Worm (Caenorhabditis elegans) whole organism, L3 larva: ENCODE data around the gene R11F4.1.

Experiments used
- R02D3.7 ChIP-seq: fragments of 150-350 bp; optimal IDR thresholded peaks from 2 replicates; lab custom pipeline; 2014; ENCODE audit warnings: missing biosample characterization, missing genetic modification characterization
- ZK546.5 ChIP-seq: sonication (generic microtip); optimal IDR thresholded peaks from 2 replicates; lab custom pipeline; 2017; ENCODE audit warnings: missing biosample characterization, missing genetic modification characterization
- aly-2 ChIP-seq: fragments of 150-350 bp; optimal IDR thresholded peaks from 2 replicates; lab custom pipeline; 2014; ENCODE audit warnings: missing biosample characterization, missing genetic modification characterization
- ama-1 ChIP-seq: fragments of 150-350 bp; optimal IDR thresholded peaks from 2 replicates; lab custom pipeline; 2018
- ceh-16 ChIP-seq: sonication (generic microtip); optimal IDR thresholded peaks from 2 replicates; lab custom pipeline; 2017; ENCODE audit warnings: missing biosample characterization, missing genetic modification characterization
- ceh-28 ChIP-seq: fragments of 150-350 bp; optimal IDR thresholded peaks from 2 replicates; lab custom pipeline; 2014; ENCODE audit warnings: missing biosample characterization, missing genetic modification reagents, missing genetic modification characterization
- ceh-82 ChIP-seq: fragments of 150-350 bp; optimal IDR thresholded peaks from 2 replicates; lab custom pipeline; 2014; ENCODE audit warnings: missing biosample characterization, missing genetic modification characterization
- ceh-9 ChIP-seq: sonication (generic microtip); optimal IDR thresholded peaks from 2 replicates; lab custom pipeline; 2018; ENCODE audit warnings: missing biosample characterization, missing genetic modification characterization
- daf-12 ChIP-seq: fragments of 150-350 bp; optimal IDR thresholded peaks from 2 replicates; lab custom pipeline; 2014; ENCODE audit warnings: missing biosample characterization, missing genetic modification reagents, missing genetic modification characterization
- egl-27 ChIP-seq: sonication (generic microtip); optimal IDR thresholded peaks from 4 replicates; lab custom pipeline; 2017; ENCODE audit warnings: missing biosample characterization, missing genetic modification reagents, missing genetic modification characterization
- egl-5 ChIP-seq: fragments of 150-350 bp; optimal IDR thresholded peaks from 2 replicates; lab custom pipeline; 2017; ENCODE audit warnings: missing biosample characterization, missing genetic modification reagents, missing genetic modification characterization, inconsistent platforms
- elt-1 ChIP-seq: fragments of 150-350 bp; optimal IDR thresholded peaks from 2 replicates; lab custom pipeline; 2014; ENCODE audit warnings: missing biosample characterization, missing genetic modification characterization
- elt-2 ChIP-seq: sonication (generic microtip); optimal IDR thresholded peaks from 2 replicates; lab custom pipeline; 2016; ENCODE audit warnings: missing genetic modification reagents, mild to moderate bottlenecking, missing genetic modification characterization, missing compliant biosample characterization
- elt-3 ChIP-seq, 3 experiments: fragments of 150-350 bp in 1 of 3; sonication (generic microtip) in 2 of 3; optimal IDR thresholded peaks; 2 replicates in 2 of 3; 4 replicates in 1 of 3; lab custom pipeline; 2014 to 2017; ENCODE audit warnings: missing biosample characterization in 3 of 3, missing genetic modification characterization in 3 of 3
- eor-1 ChIP-seq, 2 experiments: fragments of 150-350 bp; optimal IDR thresholded peaks; 2 replicates each; lab custom pipeline; 2014 to 2018; ENCODE audit warnings: missing biosample characterization in 2 of 2, missing genetic modification characterization in 2 of 2
- fkh-10 ChIP-seq: sonication (generic microtip); optimal IDR thresholded peaks from 2 replicates; lab custom pipeline; 2017; ENCODE audit warnings: missing biosample characterization, missing genetic modification reagents, missing genetic modification characterization
- fkh-2 ChIP-seq: fragments of 150-350 bp; optimal IDR thresholded peaks from 2 replicates; lab custom pipeline; 2014; ENCODE audit warnings: missing biosample characterization, missing genetic modification reagents, missing genetic modification characterization
- fos-1 ChIP-seq: fragments of 150-350 bp; optimal IDR thresholded peaks from 2 replicates; lab custom pipeline; 2014; ENCODE audit warnings: missing biosample characterization, missing genetic modification characterization
- hmg-11 ChIP-seq: sonication (generic microtip); optimal IDR thresholded peaks from 2 replicates; lab custom pipeline; 2016; ENCODE audit warnings: missing genetic modification characterization, missing compliant biosample characterization
- jun-1 ChIP-seq: fragments of 150-350 bp; optimal IDR thresholded peaks from 2 replicates; lab custom pipeline; 2014; ENCODE audit warnings: missing biosample characterization, missing genetic modification reagents, missing genetic modification characterization
- lin-15B ChIP-seq: fragments of 150-350 bp; optimal IDR thresholded peaks from 2 replicates; lab custom pipeline; 2014; ENCODE audit warnings: missing biosample characterization, missing genetic modification characterization
- lin-39 ChIP-seq: fragments of 150-350 bp; optimal IDR thresholded peaks from 2 replicates; lab custom pipeline; 2018; ENCODE audit warnings: missing biosample characterization, missing genetic modification reagents, missing genetic modification characterization
- lsy-12 ChIP-seq: sonication (generic microtip); optimal IDR thresholded peaks from 2 replicates; lab custom pipeline; 2016; ENCODE audit warnings: mild to moderate bottlenecking, missing genetic modification characterization, missing compliant biosample characterization
- mdl-1 ChIP-seq: fragments of 150-350 bp; optimal IDR thresholded peaks from 2 replicates; lab custom pipeline; 2014; ENCODE audit warnings: missing biosample characterization, missing genetic modification characterization
- mml-1 ChIP-seq: fragments of 150-350 bp; sonication (generic microtip); optimal IDR thresholded peaks from 3 replicates; lab custom pipeline; 2014; ENCODE audit warnings: missing biosample characterization, missing genetic modification characterization
- nfya-1 ChIP-seq: sonication (generic microtip); optimal IDR thresholded peaks from 2 replicates; lab custom pipeline; 2017; ENCODE audit warnings: missing genetic modification characterization, mild to moderate bottlenecking, missing compliant biosample characterization, antibody characterized with exemption, moderate library complexity; ENCODE audit not compliant: insufficient read depth
- nhr-11 ChIP-seq: fragments of 150-350 bp; optimal IDR thresholded peaks from 2 replicates; lab custom pipeline; 2014; ENCODE audit warnings: missing biosample characterization, missing genetic modification characterization
- nhr-12 ChIP-seq: fragments of 150-350 bp; optimal IDR thresholded peaks from 2 replicates; lab custom pipeline; 2014; ENCODE audit warnings: missing biosample characterization, missing genetic modification characterization
- nhr-23 ChIP-seq: fragments of 150-350 bp; optimal IDR thresholded peaks from 2 replicates; lab custom pipeline; 2014; ENCODE audit warnings: missing biosample characterization, missing genetic modification reagents, missing genetic modification characterization
- nhr-237 ChIP-seq: fragments of 150-350 bp; optimal IDR thresholded peaks from 2 replicates; lab custom pipeline; 2014; ENCODE audit warnings: missing biosample characterization, missing genetic modification characterization
- nhr-25 ChIP-seq: sonication (generic microtip); optimal IDR thresholded peaks from 2 replicates; lab custom pipeline; 2017; ENCODE audit warnings: missing biosample characterization, missing genetic modification characterization
- nhr-28 ChIP-seq: fragments of 150-350 bp; optimal IDR thresholded peaks from 2 replicates; lab custom pipeline; 2014; ENCODE audit warnings: missing biosample characterization, missing genetic modification characterization
- nhr-43 ChIP-seq: sonication (generic microtip); optimal IDR thresholded peaks from 2 replicates; lab custom pipeline; 2016; ENCODE audit warnings: mild to moderate bottlenecking, missing genetic modification characterization, missing compliant biosample characterization; ENCODE audit not compliant: poor library complexity, severe bottlenecking
- nhr-67 ChIP-seq: fragments of 150-350 bp; optimal IDR thresholded peaks from 2 replicates; lab custom pipeline; 2014; ENCODE audit warnings: missing biosample characterization, missing genetic modification characterization
- nhr-76 ChIP-seq: fragments of 150-350 bp; sonication (generic microtip); optimal IDR thresholded peaks from 5 replicates; lab custom pipeline; 2014; ENCODE audit warnings: missing biosample characterization, missing genetic modification characterization
- nhr-77 ChIP-seq: fragments of 150-350 bp; optimal IDR thresholded peaks from 2 replicates; lab custom pipeline; 2014; ENCODE audit warnings: missing biosample characterization, missing genetic modification characterization
- pha-4 ChIP-seq: fragments of 150-350 bp; optimal IDR thresholded peaks from 2 replicates; lab custom pipeline; 2014; ENCODE audit warnings: missing biosample characterization, missing genetic modification reagents, missing genetic modification characterization
- pqm-1 ChIP-seq: fragments of 150-350 bp; optimal IDR thresholded peaks from 2 replicates; lab custom pipeline; 2017; ENCODE audit warnings: missing biosample characterization, missing genetic modification characterization, inconsistent platforms
- sea-2 ChIP-seq: fragments of 150-350 bp; sonication (generic microtip); optimal IDR thresholded peaks from 4 replicates; lab custom pipeline; 2014; ENCODE audit warnings: missing biosample characterization, missing genetic modification reagents, missing genetic modification characterization
- skn-1 ChIP-seq: fragments of 150-350 bp; optimal IDR thresholded peaks from 2 replicates; lab custom pipeline; 2014; ENCODE audit warnings: missing biosample characterization, missing genetic modification characterization
- snpc-4 ChIP-seq: fragments of 150-350 bp; optimal IDR thresholded peaks from 2 replicates; lab custom pipeline; 2014; ENCODE audit warnings: missing biosample characterization, missing genetic modification characterization
- tbx-2 ChIP-seq: sonication (generic microtip); optimal IDR thresholded peaks from 2 replicates; lab custom pipeline; 2016; ENCODE audit warnings: mild to moderate bottlenecking, missing genetic modification characterization, missing compliant biosample characterization
- unc-39 ChIP-seq: sonication (generic microtip); optimal IDR thresholded peaks from 4 replicates; lab custom pipeline; 2017; ENCODE audit warnings: missing biosample characterization, missing genetic modification characterization
- unc-62 ChIP-seq: fragments of 150-350 bp; sonication (generic microtip); optimal IDR thresholded peaks from 4 replicates; lab custom pipeline; 2014; ENCODE audit warnings: missing biosample characterization, missing genetic modification reagents, missing genetic modification characterization
- zag-1 ChIP-seq: fragments of 150-350 bp; optimal IDR thresholded peaks from 2 replicates; lab custom pipeline; 2014; ENCODE audit warnings: missing biosample characterization, missing genetic modification characterization
- ztf-11 ChIP-seq: fragments of 150-350 bp; optimal IDR thresholded peaks from 2 replicates; lab custom pipeline; 2014; ENCODE audit warnings: missing biosample characterization, missing genetic modification characterization
- ztf-4 ChIP-seq: fragments of 150-350 bp; optimal IDR thresholded peaks from 2 replicates; lab custom pipeline; 2014; ENCODE audit warnings: missing biosample characterization, missing genetic modification characterization

The R11F4.1 gene

ce11 chrII:4091828-4092227 lies at the start of gene R11F4.1:
R11F4.1 (plus strand) TSS chrII:4091930.
- TF ChIP-seq mdl-1 (tag; lab: Kevin White, UChicago) (no peak), daf-12 (tag; lab: Kevin White, UChicago) (no peak), ama-1 (lab: Kevin White, UChicago) (peak; percentile 58)

DNA sequence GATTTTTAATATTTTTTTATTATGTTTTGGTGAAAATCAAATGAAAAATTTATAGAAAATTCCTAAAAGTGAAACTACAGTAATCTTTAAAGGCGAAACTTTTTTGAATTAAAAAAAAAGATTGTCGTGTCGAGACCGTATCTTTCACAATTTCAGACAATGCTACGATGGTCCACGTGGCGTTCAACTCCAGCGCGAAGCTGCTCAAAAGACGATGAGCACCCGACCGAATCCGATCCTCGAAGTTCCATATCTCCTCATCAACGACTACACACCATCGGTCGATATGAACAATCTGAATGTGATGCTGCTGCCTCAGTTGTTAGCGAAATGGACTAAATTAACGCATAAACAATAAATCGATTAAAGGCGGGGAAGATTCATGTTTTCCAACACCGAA lies 49.0 kb upstream of the R11F4.1 start:
- peak; percentile 8 for TF ChIP-seq ama-1 (lab: Kevin White, UChicago)
- TF ChIP-seq fkh-2: no peak
- TF ChIP-seq jun-1: no peak
- no peak for TF ChIP-seq skn-1 (tag; lab: Kevin White, UChicago)
- no peak for TF ChIP-seq nhr-67 (tag; lab: Kevin White, UChicago)

DNA sequence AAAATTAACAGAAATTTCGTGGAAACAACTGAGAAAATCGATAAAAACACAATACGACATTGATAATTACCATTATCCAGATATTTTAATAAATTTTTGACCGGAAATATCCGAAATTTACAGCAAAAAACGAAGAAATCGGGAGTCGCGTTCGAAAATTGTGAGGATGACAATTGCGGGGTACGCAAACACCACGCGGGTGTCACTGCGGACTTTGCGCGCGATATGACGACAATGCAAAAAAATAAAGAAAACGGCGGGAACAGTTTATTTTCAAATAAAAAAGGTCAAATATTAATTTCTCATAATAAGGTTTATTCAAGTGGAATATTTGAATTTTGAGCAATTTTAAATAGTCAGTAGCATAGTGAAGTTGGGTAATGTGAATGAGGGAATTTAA lies 47.4 kb upstream of the R11F4.1 start, which contains the start of gene rpn-11:
Gene rpn-11, minus strand, starts transcription at position 198 of the 400 bp plus-strand sequence.
- TF ChIP-seq elt-3 (tag; optimal IDR thresholded peaks at IDR 0.05; lab: Kevin White, UChicago) (no peak), ceh-16 (tag; lab: Kevin White, UChicago) (no peak), ztf-11 (tag; lab: Kevin White, UChicago) (no peak), R02D3.7 (tag; lab: Kevin White, UChicago) (peak; percentile 83), skn-1 (tag; lab: Kevin White, UChicago) (peak; percentile 98), nhr-237 (tag; lab: Kevin White, UChicago) (no peak), lin-39 (tag; lab: Kevin White, UChicago) (peak; percentile 29), nhr-28 (tag; lab: Kevin White, UChicago) (no peak), lin-15B (tag; lab: Kevin White, UChicago) (peak; percentile 85), jun-1 (peak; percentile 52), elt-2 (tag; lab: Kevin White, UChicago) (peak; percentile 71), eor-1 (tag; optimal IDR thresholded peaks at IDR 0.05; lab: Kevin White, UChicago) (no peak), fkh-2 (no peak), fos-1 (tag; lab: Kevin White, UChicago) (no peak), ceh-9 (no peak), nhr-11 (no peak), pha-4 (tag; lab: Kevin White, UChicago) (peak; percentile 88), nfya-1 (peak; percentile 85), mml-1 (tag; lab: Kevin White, UChicago) (no peak), ama-1 (lab: Kevin White, UChicago) (peak; percentile 25), elt-1 (tag; lab: Kevin White, UChicago) (no peak), nhr-67 (tag; lab: Kevin White, UChicago) (no peak), nhr-77 (tag; lab: Kevin White, UChicago) (peak; percentile 50), ztf-4 (no peak), snpc-4 (tag; lab: Kevin White, UChicago) (peak; percentile 82), ceh-82 (tag; lab: Kevin White, UChicago) (peak; percentile 52), aly-2 (tag; lab: Kevin White, UChicago) (no peak), unc-39 (tag; lab: Kevin White, UChicago) (no peak), pqm-1 (peak; percentile 25), ZK546.5 (tag; lab: Kevin White, UChicago) (peak; percentile 32), fkh-10 (GFP tag; lab: Kevin White, UChicago) (no peak), nhr-12 (no peak), sea-2 (GFP tag; lab: Kevin White, UChicago) (no peak), lsy-12 (tag; lab: Kevin White, UChicago) (peak; percentile 80), hmg-11 (tag; lab: Kevin White, UChicago) (peak; percentile 80), nhr-43 (tag; lab: Kevin White, UChicago) (peak; percentile 82), nhr-25 (tag; lab: Kevin White, UChicago) (peak; percentile 64), nhr-23 (tag; lab: Kevin White, UChicago) (peak; percentile 83), mdl-1 (tag; lab: Kevin White, UChicago) (peak; percentile 50), ceh-28 (tag; lab: Kevin White, UChicago) (peak; percentile 78), zag-1 (tag; lab: Kevin White, UChicago) (no peak), egl-27 (tag; lab: Kevin White, UChicago) (no peak), nhr-76 (no peak), daf-12 (tag; lab: Kevin White, UChicago) (no peak), unc-62 (GFP tag; lab: Kevin White, UChicago) (no peak), egl-5 (peak; percentile 9), tbx-2 (tag; lab: Kevin White, UChicago) (peak; percentile 55)
- TF ChIP-seq, all 47 proteins: peak for 23
